Worm (Caenorhabditis elegans) whole organism, L2 larva: ENCODE data around the gene lec-7.

Experiments
- C34F6.9 ChIP-seq: fragments of 150-350 bp; optimal IDR thresholded peaks from 2 replicates; lab custom pipeline; 2014; ENCODE audit warnings: missing biosample characterization, missing genetic modification characterization
- F13H6.1 ChIP-seq: sonication (generic microtip); optimal IDR thresholded peaks from 2 replicates; lab custom pipeline; 2016; ENCODE audit warnings: missing genetic modification characterization, missing compliant biosample characterization
- Y55F3AM.14 ChIP-seq: fragments of 200-800 bp; sonication (Bioruptor generic); optimal IDR thresholded peaks from 2 replicates; lab custom pipeline; 2018; ENCODE audit warnings: mild to moderate bottlenecking, missing genetic modification characterization, missing compliant biosample characterization
- ZK546.5 ChIP-seq: sonication (generic microtip); optimal IDR thresholded peaks from 2 replicates; lab custom pipeline; 2017; ENCODE audit warnings: missing biosample characterization, missing genetic modification characterization
- ama-1 ChIP-seq: fragments of 150-350 bp; optimal IDR thresholded peaks from 2 replicates; lab custom pipeline; 2018; ENCODE audit warnings: inconsistent platforms
- blmp-1 ChIP-seq: sonication (generic microtip); optimal IDR thresholded peaks from 2 replicates; lab custom pipeline; 2017; ENCODE audit warnings: missing genetic modification characterization, mild to moderate bottlenecking, missing compliant biosample characterization, antibody characterized with exemption, moderate library complexity; ENCODE audit not compliant: insufficient read depth
- ceh-16 ChIP-seq: fragments of 150-350 bp; optimal IDR thresholded peaks from 2 replicates; lab custom pipeline; 2014; ENCODE audit warnings: missing biosample characterization, missing genetic modification characterization
- ceh-82 ChIP-seq: fragments of 150-350 bp; optimal IDR thresholded peaks from 2 replicates; lab custom pipeline; 2014; ENCODE audit warnings: missing biosample characterization, missing genetic modification characterization
- crh-2 ChIP-seq: sonication (generic microtip); optimal IDR thresholded peaks from 2 replicates; lab custom pipeline; 2017; ENCODE audit warnings: missing biosample characterization, missing genetic modification characterization
- dmd-4 ChIP-seq: sonication (generic microtip); optimal IDR thresholded peaks from 2 replicates; lab custom pipeline; 2017; ENCODE audit warnings: missing biosample characterization, missing genetic modification characterization
- egl-27 ChIP-seq: sonication (generic microtip); optimal IDR thresholded peaks from 3 replicates; lab custom pipeline; 2017; ENCODE audit warnings: missing biosample characterization, missing genetic modification reagents, missing genetic modification characterization
- elt-1 ChIP-seq: fragments of 150-350 bp; optimal IDR thresholded peaks from 2 replicates; lab custom pipeline; 2014; ENCODE audit warnings: missing biosample characterization, missing genetic modification characterization
- elt-3 ChIP-seq: sonication (generic microtip); optimal IDR thresholded peaks from 2 replicates; lab custom pipeline; 2017; ENCODE audit warnings: missing biosample characterization, missing genetic modification characterization
- fos-1 ChIP-seq: fragments of 150-350 bp; optimal IDR thresholded peaks from 2 replicates; lab custom pipeline; 2014; ENCODE audit warnings: missing biosample characterization, missing genetic modification characterization
- gmeb-1 ChIP-seq: fragments of 150-350 bp; optimal IDR thresholded peaks from 2 replicates; lab custom pipeline; 2014; ENCODE audit warnings: missing biosample characterization, missing genetic modification characterization
- lin-11 ChIP-seq: fragments of 150-350 bp; sonication (generic microtip); optimal IDR thresholded peaks from 2 replicates; lab custom pipeline; 2014; ENCODE audit warnings: missing biosample characterization, missing genetic modification characterization, inconsistent platforms, mixed read lengths
- lin-13 ChIP-seq: fragments of 150-350 bp; optimal IDR thresholded peaks from 2 replicates; lab custom pipeline; 2014; ENCODE audit warnings: missing biosample characterization, missing genetic modification reagents, missing genetic modification characterization
- mab-5 ChIP-seq: fragments of 150-350 bp; optimal IDR thresholded peaks from 2 replicates; lab custom pipeline; 2014; ENCODE audit warnings: missing biosample characterization, missing genetic modification characterization
- mbf-1 ChIP-seq: sonication (generic microtip); optimal IDR thresholded peaks from 2 replicates; lab custom pipeline; 2017; ENCODE audit warnings: missing biosample characterization, missing genetic modification characterization
- mdl-1 ChIP-seq, 2 experiments: fragments of 150-350 bp in 1 of 2; sonication (generic microtip) in 1 of 2; optimal IDR thresholded peaks; 2 replicates each; lab custom pipeline; 2017; ENCODE audit warnings: missing biosample characterization in 2 of 2, missing genetic modification characterization in 2 of 2
- nhr-10 ChIP-seq: sonication (generic microtip); optimal IDR thresholded peaks from 2 replicates; lab custom pipeline; 2017; ENCODE audit warnings: missing biosample characterization, missing genetic modification characterization
- nhr-11 ChIP-seq: fragments of 150-350 bp; optimal IDR thresholded peaks from 2 replicates; lab custom pipeline; 2014; ENCODE audit warnings: missing biosample characterization, missing genetic modification characterization
- nhr-12 ChIP-seq: fragments of 150-350 bp; optimal IDR thresholded peaks from 2 replicates; lab custom pipeline; 2014; ENCODE audit warnings: missing biosample characterization, missing genetic modification characterization
- nhr-129 ChIP-seq: fragments of 150-350 bp; optimal IDR thresholded peaks from 2 replicates; lab custom pipeline; 2014; ENCODE audit warnings: missing biosample characterization, missing genetic modification characterization
- nhr-21 ChIP-seq: fragments of 150-350 bp; optimal IDR thresholded peaks from 2 replicates; lab custom pipeline; 2014; ENCODE audit warnings: missing biosample characterization, missing genetic modification characterization
- nhr-23 ChIP-seq: fragments of 150-350 bp; optimal IDR thresholded peaks from 2 replicates; lab custom pipeline; 2014; ENCODE audit warnings: missing biosample characterization, missing genetic modification reagents, missing genetic modification characterization
- nhr-237 ChIP-seq: fragments of 150-350 bp; optimal IDR thresholded peaks from 2 replicates; lab custom pipeline; 2014; ENCODE audit warnings: missing biosample characterization, missing genetic modification characterization
- nhr-25 ChIP-seq: fragments of 150-350 bp; sonication (generic microtip); optimal IDR thresholded peaks from 3 replicates; lab custom pipeline; 2014; ENCODE audit warnings: missing biosample characterization, missing genetic modification characterization
- nhr-6 ChIP-seq: fragments of 150-350 bp; optimal IDR thresholded peaks from 2 replicates; lab custom pipeline; 2014; ENCODE audit warnings: missing biosample characterization, missing genetic modification characterization
- nhr-77 ChIP-seq: fragments of 150-350 bp; optimal IDR thresholded peaks from 2 replicates; lab custom pipeline; 2014; ENCODE audit warnings: missing biosample characterization, missing genetic modification characterization
- sem-4 ChIP-seq: fragments of 150-350 bp; optimal IDR thresholded peaks from 2 replicates; lab custom pipeline; 2014; ENCODE audit warnings: missing biosample characterization, missing genetic modification reagents, missing genetic modification characterization
- skn-1 ChIP-seq: sonication (generic microtip); optimal IDR thresholded peaks from 2 replicates; lab custom pipeline; 2017; ENCODE audit warnings: missing biosample characterization, missing genetic modification characterization
- sma-3 ChIP-seq: sonication (generic microtip); optimal IDR thresholded peaks from 2 replicates; lab custom pipeline; 2016; ENCODE audit warnings: missing genetic modification reagents, missing genetic modification characterization, missing compliant biosample characterization
- unc-39 ChIP-seq: fragments of 150-350 bp; optimal IDR thresholded peaks from 2 replicates; lab custom pipeline; 2014; ENCODE audit warnings: missing biosample characterization, missing genetic modification characterization
- unc-55 ChIP-seq: fragments of 150-350 bp; sonication (generic microtip); optimal IDR thresholded peaks from 3 replicates; lab custom pipeline; 2014; ENCODE audit warnings: missing biosample characterization, missing genetic modification reagents, missing genetic modification characterization
- unc-62 ChIP-seq: fragments of 150-350 bp; optimal IDR thresholded peaks from 2 replicates; lab custom pipeline; 2014; ENCODE audit warnings: missing biosample characterization, missing genetic modification reagents, missing genetic modification characterization
- zag-1 ChIP-seq: fragments of 150-350 bp; optimal IDR thresholded peaks from 2 replicates; lab custom pipeline; 2014; ENCODE audit warnings: missing biosample characterization, missing genetic modification characterization
- ztf-1 ChIP-seq: fragments of 200-800 bp; sonication (Bioruptor generic); conservative IDR thresholded peaks from 2 replicates; pipeline ENCODE4 v1.3.6; 2022; ENCODE audit warnings: missing genetic modification characterization, missing compliant biosample characterization
- ztf-11 ChIP-seq: sonication (generic microtip); optimal IDR thresholded peaks from 2 replicates; lab custom pipeline; 2017; ENCODE audit warnings: missing biosample characterization, missing genetic modification characterization

The lec-7 gene

DNA sequence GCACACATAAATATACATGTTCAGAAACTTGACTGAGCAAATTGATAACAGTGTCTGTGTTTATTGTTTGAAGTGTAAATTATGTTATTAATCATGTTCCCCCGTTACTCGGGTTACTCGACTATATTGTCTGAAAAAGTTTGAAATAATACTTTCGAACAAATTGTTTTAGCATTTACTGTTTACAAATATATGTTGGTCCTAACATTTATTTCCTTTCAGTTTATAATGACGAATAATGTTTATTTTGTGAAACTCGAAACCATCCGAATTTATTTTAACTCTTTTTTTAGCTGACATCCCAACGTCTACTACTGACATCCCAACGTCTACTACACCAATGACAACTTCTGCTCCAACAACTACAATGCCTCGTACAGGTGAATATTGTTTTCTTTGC, 17.0 kb downstream of the lec-7 start, which contains the start of gene R07B1.7:
TSS of gene R07B1.7 (plus strand) at position 301 of the 400 bp plus-strand sequence.
- TF ChIP-seq ceh-82 (no peak), nhr-12 (tag; lab: Kevin White, UChicago) (no peak), unc-39 (no peak), blmp-1 (tag; lab: Kevin White, UChicago) (no peak), sma-3 (no peak), mab-5 (no peak), nhr-10 (tag; lab: Kevin White, UChicago) (no peak), fos-1 (tag; lab: Kevin White, UChicago) (no peak), skn-1 (tag; lab: Kevin White, UChicago) (no peak), ama-1 (lab: Kevin White, UChicago) (no peak), elt-1 (tag; lab: Kevin White, UChicago) (no peak), nhr-21 (tag; lab: Kevin White, UChicago) (no peak), nhr-25 (tag; lab: Kevin White, UChicago) (no peak), nhr-129 (no peak), ceh-16 (tag; lab: Kevin White, UChicago) (no peak), ZK546.5 (tag; lab: Kevin White, UChicago) (no peak), mbf-1 (tag; lab: Kevin White, UChicago) (no peak), zag-1 (tag; lab: Kevin White, UChicago) (no peak), crh-2 (tag; lab: Kevin White, UChicago) (no peak)

DNA sequence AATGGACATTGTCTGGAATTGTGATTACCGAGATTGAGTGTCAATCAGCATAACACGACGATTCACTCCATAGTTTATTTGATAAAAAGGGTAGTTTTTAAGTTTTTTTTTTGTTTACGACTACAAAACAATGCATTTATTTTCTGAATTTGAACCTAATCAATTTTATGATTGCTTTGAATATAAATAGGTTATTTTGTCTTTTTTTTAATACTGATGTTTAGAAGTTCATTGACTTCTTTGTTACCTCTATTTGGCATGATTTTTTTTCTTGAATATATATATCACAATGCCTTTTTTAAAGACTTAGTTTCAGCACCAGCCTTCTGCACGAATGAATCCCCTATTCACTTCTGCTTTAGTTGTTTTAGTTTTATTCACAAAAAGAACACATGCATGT, 17.7 kb downstream of the lec-7 start, which contains the start of gene R07B1.13:
TSS of gene R07B1.13 (plus strand) at position 301 of the 400 bp plus-strand sequence.
- TF ChIP-seq C34F6.9 (tag; lab: Kevin White, UChicago) = no peak
- TF ChIP-seq unc-55 (GFP tag; lab: Kevin White, UChicago) = no peak
- TF ChIP-seq unc-62 (GFP tag; lab: Kevin White, UChicago) = no peak

DNA sequence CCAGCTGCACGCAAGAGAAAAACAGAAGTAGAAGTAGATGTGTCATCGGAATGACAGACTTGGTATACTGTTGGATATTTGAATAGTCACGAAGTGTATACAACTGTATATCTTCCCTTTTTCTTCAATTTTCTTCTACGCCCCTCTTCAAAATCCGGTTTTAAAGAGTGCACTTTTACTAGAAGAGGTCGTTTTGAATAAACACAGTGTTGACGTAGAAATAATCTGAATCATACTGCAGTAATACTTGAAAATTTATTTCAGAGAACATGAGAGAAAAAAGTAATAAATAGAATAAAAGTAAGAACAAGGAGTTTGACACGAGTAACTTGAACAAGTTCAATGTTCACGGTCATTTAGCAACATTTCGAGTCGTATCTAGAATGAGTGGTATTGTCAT, 20.7 kb downstream of the lec-7 start, which contains the start of gene R07B1.8:
TSS of gene R07B1.8 (minus strand) at position 101 of the 400 bp plus-strand sequence.
- TF ChIP-seq ceh-82 = no peak
- TF ChIP-seq, all 48 proteins: peak for 0

DNA sequence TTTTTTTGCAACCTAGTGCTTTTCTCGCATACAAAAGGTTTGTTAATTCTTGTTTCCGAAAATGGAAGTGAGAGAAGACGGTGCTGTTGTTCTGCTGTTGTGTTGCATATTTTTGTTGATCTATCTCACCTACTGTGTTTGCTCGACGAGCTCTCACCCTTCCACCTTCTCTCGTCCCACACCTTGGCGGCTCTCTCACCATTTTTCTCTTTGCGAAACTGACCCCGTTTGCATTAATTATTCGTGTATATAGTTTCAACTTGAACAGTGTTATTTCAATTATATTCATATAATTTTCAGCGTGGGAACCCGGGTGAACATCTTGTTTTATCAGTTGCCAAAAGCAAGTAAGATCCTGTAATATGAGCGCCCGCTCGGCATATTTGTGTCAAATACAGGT, 25.3 kb downstream of the lec-7 start, which contains the start of gene R07B1.9:
TSS of gene R07B1.9 (plus strand) at position 301 of the 400 bp plus-strand sequence.
- TF ChIP-seq ceh-82 (no peak), nhr-11 (tag; lab: Kevin White, UChicago) (no peak), ztf-11 (no peak), ceh-16 (tag; lab: Kevin White, UChicago) (no peak), mbf-1 (tag; lab: Kevin White, UChicago) (no peak), dmd-4 (tag; lab: Kevin White, UChicago) (no peak), gmeb-1 (tag; lab: Kevin White, UChicago) (no peak), lin-11 (tag; lab: Kevin White, UChicago) (no peak), C34F6.9 (tag; lab: Kevin White, UChicago) (no peak), unc-55 (GFP tag; lab: Kevin White, UChicago) (no peak), F13H6.1 (tag; lab: Kevin White, UChicago) (no peak), nhr-6 (tag; lab: Kevin White, UChicago) (no peak), mdl-1 (tag; optimal IDR thresholded peaks at IDR 0.05; lab: Kevin White, UChicago) (no peak), elt-3 (no peak), lin-13 (GFP tag; lab: Kevin White, UChicago) (no peak), nhr-25 (tag; lab: Kevin White, UChicago) (no peak), unc-62 (GFP tag; lab: Kevin White, UChicago) (no peak), crh-2 (tag; lab: Kevin White, UChicago) (no peak), nhr-77 (tag; lab: Kevin White, UChicago) (no peak)
- TF ChIP-seq, all 48 proteins: peak for 0

DNA sequence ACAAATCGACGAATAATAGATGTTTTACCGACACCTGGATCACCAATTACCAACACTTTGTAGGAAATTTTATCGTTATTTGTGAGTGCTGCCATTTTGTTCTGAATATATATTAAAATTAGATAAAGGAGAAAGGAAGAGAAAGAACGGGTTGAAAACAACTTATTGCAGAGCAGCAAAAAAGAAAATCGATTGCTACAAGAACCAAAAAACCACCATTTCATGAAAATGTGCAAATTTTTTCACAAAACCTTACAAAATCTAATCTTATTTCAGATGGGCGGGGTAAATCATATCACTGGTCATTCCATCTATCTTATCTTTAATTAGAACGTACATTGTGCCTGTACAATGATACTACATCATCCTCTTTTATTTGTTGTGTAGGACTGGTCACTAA, 30.3 kb downstream of the lec-7 start, which contains the start of gene glo-1:
TSS of gene glo-1 (minus strand) at position 101 of the 400 bp plus-strand sequence.
- TF ChIP-seq ztf-1 (GFP tag; lab: Robert Waterston, UW) (no peak), nhr-25 (tag; lab: Kevin White, UChicago) (no peak), nhr-21 (tag; lab: Kevin White, UChicago) (no peak), elt-1 (tag; lab: Kevin White, UChicago) (no peak), nhr-77 (tag; lab: Kevin White, UChicago) (no peak), lin-13 (GFP tag; lab: Kevin White, UChicago) (no peak), ama-1 (lab: Kevin White, UChicago) (no peak), elt-3 (no peak), ceh-82 (no peak), egl-27 (no peak), gmeb-1 (tag; lab: Kevin White, UChicago) (no peak), sem-4 (tag; lab: Kevin White, UChicago) (no peak), nhr-237 (tag; lab: Kevin White, UChicago) (no peak), C34F6.9 (tag; lab: Kevin White, UChicago) (no peak), nhr-23 (tag; lab: Kevin White, UChicago) (no peak), nhr-11 (tag; lab: Kevin White, UChicago) (no peak), Y55F3AM.14 (GFP tag; lab: Kevin White, UChicago) (no peak), sma-3 (no peak), dmd-4 (tag; lab: Kevin White, UChicago) (no peak), fos-1 (tag; lab: Kevin White, UChicago) (no peak)
- TF ChIP-seq, all 48 proteins: peak for 0
